Fruit fly (Drosophila melanogaster) whole organism, embryonic: ENCODE data around the gene Lcp65Ag2.
A peak's percentile ranks its signal among the peaks of the same experiment; 100 is the strongest.

ENCODE experiments used
- ATbp ChIP-seq: fragments of 200-800 bp; sonication (Bioruptor generic); optimal IDR thresholded peaks from 2 replicates; lab custom pipeline; 2017; ENCODE audit warnings: missing biosample characterization, mild to moderate bottlenecking, missing genetic modification characterization, missing genetic modification reagents
- Atf-2 ChIP-seq: fragments of 200-800 bp; sonication (Bioruptor generic); optimal IDR thresholded peaks from 2 replicates; lab custom pipeline; 2016; ENCODE audit warnings: missing biosample characterization, missing genetic modification characterization
- Bdp1 ChIP-seq: fragments of 200-800 bp; sonication (Bioruptor generic); optimal IDR thresholded peaks from 3 replicates; lab custom pipeline; 2016; ENCODE audit warnings: missing biosample characterization, missing genetic modification characterization
- C15 ChIP-seq: fragments of 200-800 bp; sonication (Bioruptor generic); IDR thresholded peaks from 3 replicates; pipeline ENCODE4 v1.3.6; 2022; ENCODE audit warnings: missing biosample characterization, missing genetic modification characterization
- CG10979 ChIP-seq: fragments of 200-800 bp; sonication (Bioruptor generic); optimal IDR thresholded peaks from 2 replicates; lab custom pipeline; 2018; ENCODE audit warnings: missing biosample characterization, mild to moderate bottlenecking, missing genetic modification characterization, moderate library complexity
- CG11085 ChIP-seq: fragments of 200-800 bp; sonication (Bioruptor generic); IDR thresholded peaks from 2 replicates; pipeline ENCODE4 v1.3.6; 2022; ENCODE audit warnings: missing biosample characterization, missing genetic modification characterization
- CG11504 ChIP-seq: fragments of 200-800 bp; sonication (Bioruptor generic); optimal IDR thresholded peaks from 3 replicates; lab custom pipeline; 2019; ENCODE audit warnings: missing biosample characterization, mild to moderate bottlenecking, missing genetic modification characterization, moderate library complexity
- CG11695 ChIP-seq: fragments of 200-800 bp; sonication (Bioruptor generic); IDR thresholded peaks from 3 replicates; pipeline ENCODE4 v1.3.6; 2022; ENCODE audit warnings: missing biosample characterization, missing genetic modification characterization
- CG12155 ChIP-seq: fragments of 200-800 bp; sonication (Bioruptor generic); optimal IDR thresholded peaks from 3 replicates; lab custom pipeline; 2016; ENCODE audit warnings: missing biosample characterization, missing genetic modification characterization
- CG12659 ChIP-seq: fragments of 200-800 bp; sonication (Bioruptor generic); optimal IDR thresholded peaks from 3 replicates; lab custom pipeline; 2017; ENCODE audit warnings: mild to moderate bottlenecking, missing biosample characterization, missing genetic modification reagents, missing genetic modification characterization
- CG17802 ChIP-seq: fragments of 200-800 bp; sonication (Bioruptor generic); optimal IDR thresholded peaks from 2 replicates; lab custom pipeline; 2018; ENCODE audit warnings: missing biosample characterization, mild to moderate bottlenecking, missing genetic modification characterization, moderate library complexity
- CG2202 ChIP-seq: fragments of 200-800 bp; sonication (Bioruptor generic); optimal IDR thresholded peaks from 2 replicates; lab custom pipeline; 2018; ENCODE audit warnings: missing biosample characterization, mild to moderate bottlenecking, missing genetic modification characterization
- CG31388 ChIP-seq: fragments of 200-800 bp; sonication (Bioruptor generic); optimal IDR thresholded peaks from 2 replicates; lab custom pipeline; 2016; ENCODE audit warnings: missing biosample characterization, missing genetic modification characterization
- CG32772 ChIP-seq: fragments of 200-800 bp; sonication (Bioruptor generic); IDR thresholded peaks from 2 replicates; pipeline ENCODE4 v1.3.6; 2022; ENCODE audit warnings: missing biosample characterization, missing genetic modification characterization
- CG3995 ChIP-seq: fragments of 200-800 bp; sonication (Bioruptor generic); optimal IDR thresholded peaks from 3 replicates; lab custom pipeline; 2016; ENCODE audit warnings: missing biosample characterization, missing genetic modification characterization
- CG4854 ChIP-seq: fragments of 200-800 bp; sonication (Bioruptor generic); optimal IDR thresholded peaks from 2 replicates; lab custom pipeline; 2016; ENCODE audit warnings: missing biosample characterization, missing genetic modification characterization, inconsistent platforms
- CG7372 ChIP-seq: fragments of 200-800 bp; sonication (Bioruptor generic); IDR thresholded peaks from 2 replicates; pipeline ENCODE4 v1.3.6; 2022; ENCODE audit warnings: missing biosample characterization, missing genetic modification characterization
- CG7745 ChIP-seq: fragments of 200-800 bp; sonication (Bioruptor generic); optimal IDR thresholded peaks from 2 replicates; lab custom pipeline; 2018; ENCODE audit warnings: missing biosample characterization, mild to moderate bottlenecking, missing genetic modification characterization, moderate library complexity
- CG8281 ChIP-seq: fragments of 200-800 bp; sonication (Bioruptor generic); optimal IDR thresholded peaks from 2 replicates; lab custom pipeline; 2018; ENCODE audit warnings: missing biosample characterization, mild to moderate bottlenecking, missing genetic modification characterization, moderate library complexity
- D19B ChIP-seq: fragments of 200-800 bp; sonication (Bioruptor generic); optimal IDR thresholded peaks from 2 replicates; lab custom pipeline; 2017; ENCODE audit warnings: missing biosample characterization, mild to moderate bottlenecking, missing genetic modification characterization
- Dad ChIP-seq: fragments of 200-800 bp; sonication (Bioruptor generic); optimal IDR thresholded peaks from 3 replicates; lab custom pipeline; 2016; ENCODE audit warnings: missing biosample characterization, missing genetic modification characterization
- Gug ChIP-seq: fragments of 200-800 bp; sonication (Bioruptor generic); IDR thresholded peaks from 4 replicates; pipeline ENCODE4 v1.3.6; 2022; ENCODE audit warnings: missing biosample characterization, missing genetic modification characterization
- Hey ChIP-seq: fragments of 200-800 bp; sonication (Bioruptor generic); optimal IDR thresholded peaks from 3 replicates; lab custom pipeline; 2018; ENCODE audit warnings: missing biosample characterization, mild to moderate bottlenecking, missing genetic modification characterization
- HmgZ ChIP-seq: fragments of 200-800 bp; sonication (Bioruptor generic); optimal IDR thresholded peaks from 2 replicates; lab custom pipeline; 2018; ENCODE audit warnings: missing biosample characterization, mild to moderate bottlenecking, missing genetic modification characterization
- Jarid2 ChIP-seq: fragments of 200-800 bp; sonication (Bioruptor generic); optimal IDR thresholded peaks from 3 replicates; lab custom pipeline; 2017; ENCODE audit warnings: mild to moderate bottlenecking, missing biosample characterization, missing genetic modification reagents, missing genetic modification characterization
- Mad ChIP-seq: fragments of 200-800 bp; sonication (Bioruptor generic); optimal IDR thresholded peaks from 2 replicates; lab custom pipeline; 2016; ENCODE audit warnings: missing biosample characterization, missing genetic modification characterization
- Meics ChIP-seq: fragments of 200-800 bp; sonication (Bioruptor generic); optimal IDR thresholded peaks from 2 replicates; lab custom pipeline; 2017; ENCODE audit warnings: missing biosample characterization, mild to moderate bottlenecking, missing genetic modification characterization
- Mes4 ChIP-seq: fragments of 200-800 bp; sonication (Bioruptor generic); optimal IDR thresholded peaks from 2 replicates; lab custom pipeline; 2016; ENCODE audit warnings: missing biosample characterization, missing genetic modification characterization
- NC2β ChIP-seq: fragments of 200-800 bp; sonication (Bioruptor generic); optimal IDR thresholded peaks from 2 replicates; lab custom pipeline; 2016; ENCODE audit warnings: missing biosample characterization, missing genetic modification characterization
- Nf-YA ChIP-seq: fragments of 200-800 bp; sonication (Bioruptor generic); IDR thresholded peaks from 2 replicates; pipeline ENCODE4 v1.3.6; 2022; ENCODE audit warnings: missing biosample characterization, missing genetic modification characterization
- Rfx ChIP-seq: fragments of 200-800 bp; sonication (Bioruptor generic); IDR thresholded peaks from 2 replicates; pipeline ENCODE4 v1.3.6; 2022; ENCODE audit warnings: missing biosample characterization, missing genetic modification characterization
- Spps ChIP-seq: fragments of 200-800 bp; sonication (Bioruptor generic); optimal IDR thresholded peaks from 2 replicates; lab custom pipeline; 2018; ENCODE audit warnings: missing biosample characterization, mild to moderate bottlenecking, missing genetic modification characterization
- amos ChIP-seq: fragments of 200-800 bp; sonication (Bioruptor generic); IDR thresholded peaks from 2 replicates; pipeline ENCODE4 v1.3.6; 2022; ENCODE audit warnings: missing biosample characterization, missing genetic modification characterization; ENCODE audit not compliant: partially characterized antibody
- caup ChIP-seq: fragments of 200-800 bp; sonication (Bioruptor generic); optimal IDR thresholded peaks from 3 replicates; lab custom pipeline; 2017; ENCODE audit warnings: missing biosample characterization, mild to moderate bottlenecking, missing genetic modification characterization, moderate library complexity; ENCODE audit not compliant: severe bottlenecking
- corto ChIP-seq: fragments of 200-800 bp; sonication (Bioruptor generic); optimal IDR thresholded peaks from 2 replicates; lab custom pipeline; 2016; ENCODE audit warnings: missing biosample characterization, mild to moderate bottlenecking, missing genetic modification characterization, moderate library complexity
- danr ChIP-seq: fragments of 200-800 bp; sonication (Bioruptor generic); IDR thresholded peaks from 2 replicates; pipeline ENCODE4 v1.3.6; 2022; ENCODE audit warnings: missing biosample characterization, missing genetic modification characterization
- fd102C ChIP-seq: fragments of 200-800 bp; sonication (Bioruptor generic); optimal IDR thresholded peaks from 2 replicates; lab custom pipeline; 2018; ENCODE audit warnings: missing biosample characterization, mild to moderate bottlenecking, missing genetic modification characterization, moderate library complexity
- fru ChIP-seq: fragments of >200 bp; optimal IDR thresholded peaks from 2 replicates; lab custom pipeline; 2017
- ham ChIP-seq: fragments of 200-800 bp; sonication (Bioruptor generic); IDR thresholded peaks from 2 replicates; pipeline ENCODE4 v1.3.6; 2022; ENCODE audit warnings: missing biosample characterization, missing genetic modification characterization
- hth ChIP-seq: fragments of >200 bp; optimal IDR thresholded peaks from 2 replicates; lab custom pipeline; 2017; ENCODE audit warnings: inconsistent platforms
- inv ChIP-seq: fragments of 200-800 bp; sonication (Bioruptor generic); IDR thresholded peaks from 2 replicates; pipeline ENCODE4 v1.3.6; 2022; ENCODE audit warnings: missing biosample characterization, missing genetic modification characterization; ENCODE audit not compliant: partially characterized antibody
- jumu ChIP-seq: fragments of 200-800 bp; sonication (Bioruptor generic); optimal IDR thresholded peaks from 3 replicates; lab custom pipeline; 2016; ENCODE audit warnings: missing biosample characterization, missing genetic modification characterization
- lab ChIP-seq: fragments of 200-800 bp; sonication (Bioruptor generic); optimal IDR thresholded peaks from 3 replicates; lab custom pipeline; 2017; ENCODE audit warnings: missing biosample characterization, missing genetic modification characterization, mild to moderate bottlenecking, moderate library complexity, missing genetic modification reagents
- lola ChIP-seq, 3 experiments: fragments of >200 bp in 2 of 3; fragments of 200-800 bp in 1 of 3; sonication (Bioruptor generic) in 1 of 3; optimal IDR thresholded peaks; 2 replicates each; lab custom pipeline; 2017 to 2019; ENCODE audit warnings: missing biosample characterization in 3 of 3, missing genetic modification characterization in 3 of 3, mild to moderate bottlenecking in 1 of 3, moderate library complexity in 1 of 3
- oc ChIP-seq: fragments of 200-800 bp; sonication (Bioruptor generic); optimal IDR thresholded peaks from 2 replicates; lab custom pipeline; 2018; ENCODE audit warnings: missing biosample characterization, mild to moderate bottlenecking, missing genetic modification characterization, moderate library complexity
- sens ChIP-seq: fragments of 200-800 bp; sonication (Bioruptor generic); peaks from one replicate; lab custom pipeline; 2016; ENCODE audit warnings: missing biosample characterization, missing genetic modification characterization
- seq ChIP-seq: fragments of 200-800 bp; sonication (Bioruptor generic); IDR thresholded peaks from 2 replicates; pipeline ENCODE4 v1.3.6; 2022; ENCODE audit warnings: missing biosample characterization, missing genetic modification characterization
- sr ChIP-seq: fragments of 200-800 bp; sonication (Bioruptor generic); IDR thresholded peaks from 3 replicates; pipeline ENCODE4 v1.3.6; 2022; ENCODE audit warnings: missing biosample characterization, missing genetic modification characterization
- tna ChIP-seq: fragments of 200-800 bp; sonication (Bioruptor generic); IDR thresholded peaks from 2 replicates; pipeline ENCODE4 v1.3.6; 2022; ENCODE audit warnings: missing biosample characterization, missing genetic modification characterization; ENCODE audit not compliant: partially characterized antibody
- vvl ChIP-seq: fragments of 200-800 bp; sonication (Bioruptor generic); IDR thresholded peaks from 2 replicates; pipeline ENCODE4 v1.3.6; 2022; ENCODE audit warnings: missing biosample characterization, missing genetic modification characterization

The Lcp65Ag2 gene

DNA sequence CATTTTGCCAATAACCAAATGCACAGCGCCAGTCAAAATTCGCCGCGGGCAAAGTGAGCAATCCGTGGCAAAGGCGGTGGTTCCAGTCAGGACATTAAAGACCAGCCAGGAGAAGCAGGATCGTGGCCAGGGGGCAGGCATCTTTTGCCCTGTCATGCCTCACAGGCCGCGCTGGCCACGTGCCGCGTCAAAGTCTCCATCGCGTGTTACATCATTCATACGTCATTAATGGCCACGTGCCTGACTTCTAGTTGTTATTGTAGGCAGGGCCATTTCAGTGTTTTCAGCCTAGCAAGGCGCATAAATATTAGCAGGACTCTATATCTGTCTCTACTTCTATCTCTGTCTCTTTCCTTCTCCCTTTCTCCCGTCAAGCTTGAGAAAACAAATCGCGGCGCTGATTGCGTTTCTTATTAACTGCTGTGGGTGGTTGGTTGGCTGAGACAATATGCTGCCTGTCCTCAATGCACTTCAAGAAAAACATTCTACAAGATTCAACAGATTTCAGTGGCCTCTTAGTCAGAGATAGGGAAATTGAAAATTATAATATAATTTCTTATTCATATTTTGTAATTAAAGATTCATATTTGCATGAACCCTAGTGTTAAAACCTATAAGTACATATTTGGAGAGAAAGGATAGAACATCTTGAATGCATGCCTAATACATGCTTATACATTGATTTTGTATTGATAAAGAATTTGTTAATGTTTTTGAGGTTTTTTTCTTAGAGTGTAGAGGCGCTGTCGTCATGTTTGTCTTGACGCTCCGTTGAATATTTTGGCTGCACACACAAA lies 24.9 kb downstream of the Lcp65Ag2 start (continued):
- TF ChIP-seq vvl: no peak
- no peak for TF ChIP-seq CG31388 (GFP tag; lab: Kevin White, UChicago)
- TF ChIP-seq D19B (GFP tag; lab: Kevin White, UChicago): no peak
- TF ChIP-seq oc (tag; lab: Kevin White, UChicago): no peak
- no peak for TF ChIP-seq lab
- TF ChIP-seq CG4854 (GFP tag; lab: Kevin White, UChicago): no peak
- no peak for TF ChIP-seq CG17802 (tag; lab: Kevin White, UChicago)
- TF ChIP-seq Bdp1: no peak
- no peak for TF ChIP-seq sr (GFP tag; lab: Robert Waterston, UW)
- TF ChIP-seq Meics (GFP tag; lab: Kevin White, UChicago): no peak
- no peak for TF ChIP-seq CG11085 (GFP tag; lab: Robert Waterston, UW)
- no peak for TF ChIP-seq ATbp (GFP tag; lab: Kevin White, UChicago)
- TF ChIP-seq fd102C (GFP tag; lab: Kevin White, UChicago): no peak
- TF ChIP-seq CG12659 (GFP tag; lab: Kevin White, UChicago): no peak
- no peak for TF ChIP-seq CG7745 (tag; lab: Kevin White, UChicago)
- TF ChIP-seq Dad (GFP tag; lab: Kevin White, UChicago): no peak
- no peak for TF ChIP-seq hth (lab: Kevin White, UChicago)
- no peak for TF ChIP-seq ham (GFP tag; lab: Robert Waterston, UW)
- TF ChIP-seq HmgZ (tag; lab: Kevin White, UChicago): no peak
- no peak for TF ChIP-seq CG12155 (GFP tag; lab: Kevin White, UChicago)
- TF ChIP-seq CG7372 (GFP tag; lab: Robert Waterston, UW): no peak
- TF ChIP-seq CG2202 (tag; lab: Kevin White, UChicago): no peak
- no peak for TF ChIP-seq Spps
- TF ChIP-seq NC2β (GFP tag; lab: Kevin White, UChicago): no peak
- no peak for TF ChIP-seq CG11695 (GFP tag; lab: Robert Waterston, UW)
- no peak for TF ChIP-seq fru (lab: Kevin White, UChicago)
- no peak for TF ChIP-seq inv (GFP tag; lab: Robert Waterston, UW)
- no peak for TF ChIP-seq caup (GFP tag; lab: Kevin White, UChicago)
- TF ChIP-seq CG8281 (tag; lab: Kevin White, UChicago): no peak
- TF ChIP-seq CG32772 (GFP tag; lab: Robert Waterston, UW): no peak
- peak; percentile 6 for TF ChIP-seq sens (GFP tag; lab: Kevin White, UChicago)
- TF ChIP-seq corto (GFP tag; lab: Kevin White, UChicago): no peak
- no peak for TF ChIP-seq danr (GFP tag; lab: Robert Waterston, UW)
- no peak for TF ChIP-seq Mad (GFP tag; lab: Kevin White, UChicago)
- no peak for TF ChIP-seq C15 (GFP tag; lab: Robert Waterston, UW)
- no peak for TF ChIP-seq Atf-2
- no peak for TF ChIP-seq amos (GFP tag; lab: Robert Waterston, UW)
- TF ChIP-seq lola (GFP tag; optimal IDR thresholded peaks at IDR 0.05; lab: Kevin White, UChicago): peak in 1 of 3 experiments; percentile 45
- TF ChIP-seq Nf-YA (GFP tag; lab: Robert Waterston, UW): no peak
- TF ChIP-seq CG11504 (tag; lab: Kevin White, UChicago): no peak
- TF ChIP-seq Rfx (GFP tag; lab: Robert Waterston, UW): no peak
- TF ChIP-seq tna (GFP tag; lab: Robert Waterston, UW): no peak
- TF ChIP-seq CG10979: peak; percentile 54
- TF ChIP-seq seq (GFP tag; lab: Robert Waterston, UW): no peak
- peak; percentile 100 for TF ChIP-seq Hey (tag; lab: Kevin White, UChicago)
- TF ChIP-seq Jarid2 (GFP tag; lab: Kevin White, UChicago): no peak
- no peak for TF ChIP-seq jumu (GFP tag; lab: Kevin White, UChicago)
- TF ChIP-seq Gug (GFP tag; lab: Robert Waterston, UW): no peak
- no peak for TF ChIP-seq Mes4 (GFP tag; lab: Kevin White, UChicago)
- no peak for TF ChIP-seq CG3995 (GFP tag; lab: Kevin White, UChicago)
